Worm (Caenorhabditis elegans): Measurements from ENCODE around the gene F44B9.5.
A peak's percentile ranks its signal among the peaks of the same experiment; 100 is the strongest.

The F44B9.5 gene

ce11 chrIII:7978723-7979122 is 37.6 kb downstream of the F44B9.5 start (continued):
- no peak for TF ChIP-seq ama-1 (optimal IDR thresholded peaks at IDR 0.05)
- TF ChIP-seq sem-4 (tag; optimal IDR thresholded peaks at IDR 0.05): no peak
- no peak for TF ChIP-seq elt-3 (tag; optimal IDR thresholded peaks at IDR 0.05)
- peak; percentile 54 for TF ChIP-seq nhr-129 (tag; optimal IDR thresholded peaks at IDR 0.05)
- no peak for TF ChIP-seq snpc-4 (tag; optimal IDR thresholded peaks at IDR 0.05)
- no peak for TF ChIP-seq aly-2 (tag; optimal IDR thresholded peaks at IDR 0.05)
- TF ChIP-seq mdl-1 (tag; optimal IDR thresholded peaks at IDR 0.05): peak in 1 of 2 experiments; percentile 2

DNA sequence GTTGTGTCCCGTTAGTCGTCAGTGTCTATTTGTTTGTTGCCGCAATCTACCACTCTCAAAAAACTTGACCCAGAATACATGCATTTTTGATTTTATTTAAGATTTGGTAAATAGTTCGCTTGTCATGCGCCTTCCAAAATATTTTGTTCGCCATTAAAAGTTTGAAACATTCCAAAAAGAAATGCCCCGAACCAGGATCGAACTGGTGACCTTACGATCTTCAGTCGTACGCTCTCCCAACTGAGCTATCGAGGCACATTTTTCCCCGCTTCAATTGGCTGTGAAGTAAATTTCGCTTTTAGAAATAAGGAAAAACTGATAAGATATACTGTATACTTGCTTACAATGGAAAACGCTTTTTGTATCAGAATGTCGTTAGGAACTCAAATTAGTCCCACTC is 38.0 kb downstream of the F44B9.5 start:
- TF ChIP-seq aly-2 (tag; optimal IDR thresholded peaks at IDR 0.05) (no peak), Y55F3AM.14 (GFP tag; optimal IDR thresholded peaks at IDR 0.05) (no peak), nhr-21 (tag; optimal IDR thresholded peaks at IDR 0.05) (peak; percentile 26)

- TF ChIP-seq skn-1 (tag; optimal IDR thresholded peaks at IDR 0.05): no peak
- no peak for TF ChIP-seq mbf-1 (tag; optimal IDR thresholded peaks at IDR 0.05)
- no peak for TF ChIP-seq C34F6.9 (tag; optimal IDR thresholded peaks at IDR 0.05)
- no peak for TF ChIP-seq peb-1 (tag; optimal IDR thresholded peaks at IDR 0.05)
- no peak for TF ChIP-seq mdl-1 (tag; optimal IDR thresholded peaks at IDR 0.05)
- no peak for TF ChIP-seq elt-3 (tag; optimal IDR thresholded peaks at IDR 0.05)
- no peak for TF ChIP-seq sma-3 (GFP tag; optimal IDR thresholded peaks at IDR 0.05)
- no peak for TF ChIP-seq ceh-16 (tag; optimal IDR thresholded peaks at IDR 0.05)
- no peak for TF ChIP-seq lin-13 (GFP tag; optimal IDR thresholded peaks at IDR 0.05)
- TF ChIP-seq nhr-25 (tag; optimal IDR thresholded peaks at IDR 0.05): no peak
Measured at ce11 chrIII:7977777-7978176, 38.6 kb downstream of the F44B9.5 start, which contains the start of gene C06G4.4. C06G4.4 (minus strand) TSS chrIII:7977812.

ce11 chrIII:7977224-7977623 is 39.1 kb downstream of the F44B9.5 start:
- TF ChIP-seq alr-1 (tag; optimal IDR thresholded peaks at IDR 0.05) (no peak), lin-11 (tag; optimal IDR thresholded peaks at IDR 0.05) (no peak), peb-1 (tag; optimal IDR thresholded peaks at IDR 0.05) (no peak), lin-13 (GFP tag; optimal IDR thresholded peaks at IDR 0.05) (no peak), C34F6.9 (tag; optimal IDR thresholded peaks at IDR 0.05) (no peak), egl-27 (tag; optimal IDR thresholded peaks at IDR 0.05) (no peak), ceh-82 (tag; optimal IDR thresholded peaks at IDR 0.05) (no peak), ama-1 (optimal IDR thresholded peaks at IDR 0.05) (peak; percentile 24), F13H6.1 (tag; optimal IDR thresholded peaks at IDR 0.05) (peak; percentile 26), unc-39 (tag; optimal IDR thresholded peaks at IDR 0.05) (no peak), sma-9 (GFP tag; optimal IDR thresholded peaks at IDR 0.05) (peak; percentile 7), sma-9 (tag; optimal IDR thresholded peaks at IDR 0.05) (no peak), nhr-77 (tag; optimal IDR thresholded peaks at IDR 0.05) (no peak), sem-4 (tag; optimal IDR thresholded peaks at IDR 0.05) (no peak), zag-1 (tag; optimal IDR thresholded peaks at IDR 0.05) (no peak), elt-1 (tag; optimal IDR thresholded peaks at IDR 0.05) (no peak), skn-1 (tag; optimal IDR thresholded peaks at IDR 0.05) (no peak), ztf-11 (tag; optimal IDR thresholded peaks at IDR 0.05) (no peak), fos-1 (tag; optimal IDR thresholded peaks at IDR 0.05) (no peak), nhr-21 (tag; optimal IDR thresholded peaks at IDR 0.05) (peak; percentile 45), nhr-129 (tag; optimal IDR thresholded peaks at IDR 0.05) (no peak), sma-3 (GFP tag; optimal IDR thresholded peaks at IDR 0.05) (peak; percentile 11), dmd-4 (tag; optimal IDR thresholded peaks at IDR 0.05) (no peak), snpc-4 (tag; optimal IDR thresholded peaks at IDR 0.05) (no peak)

ce11 chrIII:7973968-7974607 is 42.2 kb downstream of the F44B9.5 start:
- TF ChIP-seq nhr-12 (tag; optimal IDR thresholded peaks at IDR 0.05) (no peak), elt-3 (tag; optimal IDR thresholded peaks at IDR 0.05) (no peak), lsy-2 (tag; optimal IDR thresholded peaks at IDR 0.05) (peak in 1 of 2 experiments; percentile 39), lin-39 (tag; optimal IDR thresholded peaks at IDR 0.05) (no peak), mdl-1 (tag; optimal IDR thresholded peaks at IDR 0.05) (no peak), ztf-1 (GFP tag; conservative IDR thresholded peaks at IDR 0.05) (no peak), fos-1 (tag; optimal IDR thresholded peaks at IDR 0.05) (peak; percentile 29), gmeb-1 (tag; optimal IDR thresholded peaks at IDR 0.05) (no peak), ztf-4 (tag; optimal IDR thresholded peaks at IDR 0.05) (peak; percentile 45), egl-27 (tag; optimal IDR thresholded peaks at IDR 0.05) (no peak), C34F6.9 (tag; optimal IDR thresholded peaks at IDR 0.05) (peak; percentile 15), blmp-1 (tag; optimal IDR thresholded peaks at IDR 0.05; ENCODE audit: insufficient read depth) (peak; percentile 83), nhr-6 (tag; optimal IDR thresholded peaks at IDR 0.05) (no peak), zag-1 (tag; optimal IDR thresholded peaks at IDR 0.05) (no peak), nhr-23 (tag; optimal IDR thresholded peaks at IDR 0.05) (no peak), F13H6.1 (tag; optimal IDR thresholded peaks at IDR 0.05) (no peak), sma-9 (GFP tag; optimal IDR thresholded peaks at IDR 0.05) (peak; percentile 33), sma-9 (tag; optimal IDR thresholded peaks at IDR 0.05) (no peak), ama-1 (optimal IDR thresholded peaks at IDR 0.05) (peak; percentile 57), nhr-129 (tag; optimal IDR thresholded peaks at IDR 0.05) (peak; percentile 65), Y55F3AM.14 (GFP tag; optimal IDR thresholded peaks at IDR 0.05) (no peak), lin-13 (GFP tag; optimal IDR thresholded peaks at IDR 0.05) (no peak), nhr-25 (tag; optimal IDR thresholded peaks at IDR 0.05) (peak; percentile 41), nhr-21 (tag; optimal IDR thresholded peaks at IDR 0.05) (peak; percentile 33), crh-2 (tag; optimal IDR thresholded peaks at IDR 0.05) (peak; percentile 6)
